Fruit fly (Drosophila melanogaster) whole organism, embryonic: ENCODE data around the gene osi.
A peak's percentile ranks its signal among the peaks of the same experiment; 100 is the strongest.

Experiments used
- Atf6 ChIP-seq: fragments of 200-800 bp; sonication (Bioruptor generic); IDR thresholded peaks from 2 replicates; pipeline ENCODE4 v1.3.6; 2022; ENCODE audit warnings: missing biosample characterization, missing genetic modification characterization
- CG10209 ChIP-seq: fragments of 200-800 bp; sonication (Bioruptor generic); optimal IDR thresholded peaks from 3 replicates; lab custom pipeline; 2017; ENCODE audit warnings: missing biosample characterization, mild to moderate bottlenecking, missing genetic modification characterization, missing genetic modification reagents
- CG10431 ChIP-seq: fragments of 200-800 bp; sonication (Bioruptor generic); optimal IDR thresholded peaks from 3 replicates; lab custom pipeline; 2018; ENCODE audit warnings: missing biosample characterization, mild to moderate bottlenecking, missing genetic modification characterization
- CG11504 ChIP-seq: fragments of 200-800 bp; sonication (Bioruptor generic); optimal IDR thresholded peaks from 3 replicates; lab custom pipeline; 2019; ENCODE audit warnings: missing biosample characterization, mild to moderate bottlenecking, missing genetic modification characterization, moderate library complexity
- CG12659 ChIP-seq: fragments of 200-800 bp; sonication (Bioruptor generic); optimal IDR thresholded peaks from 3 replicates; lab custom pipeline; 2017; ENCODE audit warnings: mild to moderate bottlenecking, missing biosample characterization, missing genetic modification reagents, missing genetic modification characterization
- CG12942 ChIP-seq: fragments of 200-800 bp; sonication (Bioruptor generic); optimal IDR thresholded peaks from 3 replicates; lab custom pipeline; 2016; ENCODE audit warnings: missing biosample characterization, missing genetic modification characterization
- CG13296 ChIP-seq: fragments of 200-800 bp; sonication (Bioruptor generic); optimal IDR thresholded peaks from 3 replicates; lab custom pipeline; 2018; ENCODE audit warnings: missing biosample characterization, mild to moderate bottlenecking, missing genetic modification characterization
- CG14050 ChIP-seq: fragments of 200-800 bp; sonication (Bioruptor generic); IDR thresholded peaks from 3 replicates; pipeline ENCODE4 v1.3.6; 2022; ENCODE audit warnings: missing biosample characterization, missing genetic modification characterization
- CG14667 ChIP-seq: fragments of 200-800 bp; sonication (Bioruptor generic); IDR thresholded peaks from 2 replicates; pipeline ENCODE4 v1.3.6; 2022; ENCODE audit warnings: missing biosample characterization, missing genetic modification characterization
- CG15011 ChIP-seq: fragments of 200-800 bp; sonication (Bioruptor generic); optimal IDR thresholded peaks from 3 replicates; lab custom pipeline; 2018; ENCODE audit warnings: missing biosample characterization, mild to moderate bottlenecking, missing genetic modification characterization
- CG15601 ChIP-seq: fragments of 200-800 bp; sonication (Bioruptor generic); optimal IDR thresholded peaks from 3 replicates; lab custom pipeline; 2019; ENCODE audit warnings: missing biosample characterization, mild to moderate bottlenecking, missing genetic modification characterization, moderate library complexity
- CG18262 ChIP-seq: fragments of 200-800 bp; optimal IDR thresholded peaks from 3 replicates; lab custom pipeline; 2019; ENCODE audit warnings: missing biosample characterization, mild to moderate bottlenecking, missing genetic modification characterization, moderate library complexity
- CG31441 ChIP-seq: fragments of 200-800 bp; sonication (Bioruptor generic); IDR thresholded peaks from 2 replicates; pipeline ENCODE4 v1.3.6; 2022; ENCODE audit warnings: missing biosample characterization, missing genetic modification characterization
- CG4854 ChIP-seq: fragments of 200-800 bp; sonication (Bioruptor generic); optimal IDR thresholded peaks from 2 replicates; lab custom pipeline; 2016; ENCODE audit warnings: missing biosample characterization, missing genetic modification characterization, inconsistent platforms
- CG6813 ChIP-seq: fragments of 200-800 bp; sonication (Bioruptor generic); optimal IDR thresholded peaks from 2 replicates; lab custom pipeline; 2017; ENCODE audit warnings: missing biosample characterization, missing genetic modification characterization, mild to moderate bottlenecking, moderate library complexity, missing genetic modification reagents
- CG7357 ChIP-seq: fragments of 200-800 bp; sonication (Bioruptor generic); IDR thresholded peaks from 3 replicates; pipeline ENCODE4 v1.3.6; 2022; ENCODE audit warnings: missing biosample characterization, missing genetic modification characterization
- CG7556 ChIP-seq: fragments of 200-800 bp; sonication (Bioruptor generic); optimal IDR thresholded peaks from 2 replicates; lab custom pipeline; 2017; ENCODE audit warnings: missing biosample characterization, mild to moderate bottlenecking, missing genetic modification characterization
- CG7963 ChIP-seq: fragments of 200-800 bp; sonication (Bioruptor generic); IDR thresholded peaks from 3 replicates; pipeline ENCODE4 v1.3.6; 2022; ENCODE audit warnings: missing biosample characterization, missing genetic modification characterization; ENCODE audit not compliant: partially characterized antibody
- CG8765 ChIP-seq: fragments of 200-800 bp; sonication (Bioruptor generic); IDR thresholded peaks from 2 replicates; pipeline ENCODE4 v1.3.6; 2022; ENCODE audit warnings: missing biosample characterization, missing genetic modification characterization
- CG9437 ChIP-seq: fragments of 200-800 bp; sonication (Bioruptor generic); optimal IDR thresholded peaks from 2 replicates; lab custom pipeline; 2018; ENCODE audit warnings: missing biosample characterization, mild to moderate bottlenecking, missing genetic modification characterization
- Dek ChIP-seq: fragments of 200-800 bp; sonication (Bioruptor generic); optimal IDR thresholded peaks from 3 replicates; lab custom pipeline; 2019; ENCODE audit warnings: missing biosample characterization, mild to moderate bottlenecking, missing genetic modification characterization, moderate library complexity
- Dfd ChIP-seq, 2 experiments: fragments of >200 bp; optimal IDR thresholded peaks; 2 replicates each; lab custom pipeline; 2017; ENCODE audit warnings: missing biosample characterization in 2 of 2, missing genetic modification characterization in 2 of 2
- Dip3 ChIP-seq: fragments of 200-800 bp; sonication (Bioruptor generic); optimal IDR thresholded peaks from 3 replicates; lab custom pipeline; 2016; ENCODE audit warnings: missing biosample characterization, missing genetic modification characterization
- Ets65A ChIP-seq: fragments of 200-800 bp; sonication (Bioruptor generic); peaks from one replicate; lab custom pipeline; 2016; ENCODE audit warnings: missing biosample characterization, missing genetic modification characterization
- Hey ChIP-seq: fragments of 200-800 bp; sonication (Bioruptor generic); optimal IDR thresholded peaks from 3 replicates; lab custom pipeline; 2018; ENCODE audit warnings: missing biosample characterization, mild to moderate bottlenecking, missing genetic modification characterization
- Hr3 ChIP-seq: fragments of 200-800 bp; sonication (Bioruptor generic); optimal IDR thresholded peaks from 3 replicates; lab custom pipeline; 2016; ENCODE audit warnings: missing biosample characterization, missing genetic modification characterization
- Hr78 ChIP-seq, 2 experiments: fragments of 200-800 bp in 1 of 2; fragments of >200 bp in 1 of 2; sonication (Bioruptor generic) in 1 of 2; optimal IDR thresholded peaks; 2 replicates each; lab custom pipeline; 2017 to 2019; ENCODE audit warnings: missing biosample characterization in 2 of 2, missing genetic modification characterization in 2 of 2, mild to moderate bottlenecking in 1 of 2, moderate library complexity in 1 of 2
- MBD-R2 ChIP-seq: fragments of 200-800 bp; sonication (Bioruptor generic); IDR thresholded peaks from 2 replicates; pipeline ENCODE4 v1.3.6; 2022; ENCODE audit warnings: missing biosample characterization, missing genetic modification characterization
- Med ChIP-seq: fragments of 200-800 bp; sonication (Bioruptor generic); peaks from one replicate; lab custom pipeline; 2016; ENCODE audit warnings: missing biosample characterization, missing genetic modification characterization, mild to moderate bottlenecking, inconsistent platforms, moderate library complexity
- NfI ChIP-seq: fragments of 200-800 bp; sonication (Bioruptor generic); optimal IDR thresholded peaks from 3 replicates; lab custom pipeline; 2018; ENCODE audit warnings: missing biosample characterization, mild to moderate bottlenecking, missing genetic modification characterization, moderate library complexity
- Optix ChIP-seq: fragments of 200-800 bp; sonication (Bioruptor generic); IDR thresholded peaks from 3 replicates; pipeline ENCODE4 v1.3.6; 2022; ENCODE audit warnings: missing biosample characterization, missing genetic modification characterization
- Ssrp ChIP-seq: fragments of 200-800 bp; sonication (Bioruptor generic); optimal IDR thresholded peaks from 2 replicates; lab custom pipeline; 2018; ENCODE audit warnings: missing biosample characterization, mild to moderate bottlenecking, missing genetic modification characterization, moderate library complexity
- TFAM ChIP-seq: fragments of 200-800 bp; sonication (Bioruptor generic); optimal IDR thresholded peaks from 2 replicates; lab custom pipeline; 2017; ENCODE audit warnings: missing biosample characterization, missing genetic modification characterization, inconsistent platforms
- Vsx1 ChIP-seq: fragments of 200-800 bp; sonication (Bioruptor generic); optimal IDR thresholded peaks from 2 replicates; lab custom pipeline; 2017; ENCODE audit warnings: missing biosample characterization, mild to moderate bottlenecking, missing genetic modification characterization, missing genetic modification reagents
- Xrp1 ChIP-seq: fragments of 200-800 bp; sonication (Bioruptor generic); IDR thresholded peaks from 2 replicates; pipeline ENCODE4 v1.3.6; 2022; ENCODE audit warnings: missing biosample characterization, missing genetic modification characterization
- ap ChIP-seq: fragments of 200-800 bp; sonication (Bioruptor generic); IDR thresholded peaks from 2 replicates; pipeline ENCODE4 v1.3.6; 2022; ENCODE audit warnings: missing biosample characterization, missing genetic modification characterization
- bab2 ChIP-seq: fragments of 200-800 bp; sonication (Bioruptor generic); optimal IDR thresholded peaks from 2 replicates; lab custom pipeline; 2016; ENCODE audit warnings: missing biosample characterization, missing genetic modification characterization
- cad ChIP-seq: fragments of >200 bp; optimal IDR thresholded peaks from 2 replicates; lab custom pipeline; 2017; ENCODE audit warnings: missing biosample characterization, missing genetic modification characterization
- chn ChIP-seq: fragments of 200-800 bp; sonication (Bioruptor generic); optimal IDR thresholded peaks from 2 replicates; lab custom pipeline; 2016; ENCODE audit warnings: missing biosample characterization, missing genetic modification characterization
- dm ChIP-seq: fragments of 200-800 bp; sonication (Bioruptor generic); optimal IDR thresholded peaks from 3 replicates; lab custom pipeline; 2016; ENCODE audit warnings: missing biosample characterization, missing genetic modification characterization
- dpn ChIP-seq, 2 experiments: fragments of 200-800 bp; sonication (Bioruptor generic); optimal IDR thresholded peaks; 3 replicates each; lab custom pipeline; 2016; ENCODE audit warnings: missing biosample characterization in 2 of 2, missing genetic modification characterization in 2 of 2
- ewg ChIP-seq: fragments of 200-800 bp; sonication (Bioruptor generic); optimal IDR thresholded peaks from 3 replicates; lab custom pipeline; 2017; ENCODE audit warnings: mild to moderate bottlenecking, missing biosample characterization, missing genetic modification reagents, missing genetic modification characterization
- gsb-n ChIP-seq: fragments of 200-800 bp; sonication (Bioruptor generic); optimal IDR thresholded peaks from 3 replicates; lab custom pipeline; 2018; ENCODE audit warnings: missing biosample characterization, mild to moderate bottlenecking, missing genetic modification characterization
- hkb ChIP-seq, 2 experiments: fragments of 200-800 bp in 1 of 2; fragments of >200 bp in 1 of 2; sonication (Bioruptor generic) in 1 of 2; IDR thresholded peaks in 1 of 2; optimal IDR thresholded peaks in 1 of 2; 2 replicates each; pipeline versions ENCODE4 v1.3.6 to Lab custom; 2017 to 2022; ENCODE audit warnings: missing biosample characterization in 1 of 2, missing genetic modification characterization in 1 of 2
- lab ChIP-seq: fragments of 200-800 bp; sonication (Bioruptor generic); optimal IDR thresholded peaks from 3 replicates; lab custom pipeline; 2017; ENCODE audit warnings: missing biosample characterization, missing genetic modification characterization, mild to moderate bottlenecking, moderate library complexity, missing genetic modification reagents
- lmd ChIP-seq: fragments of 200-800 bp; sonication (Bioruptor generic); IDR thresholded peaks from 2 replicates; pipeline ENCODE4 v1.3.6; 2022; ENCODE audit warnings: missing biosample characterization, missing genetic modification characterization
- phol ChIP-seq: fragments of 200-800 bp; sonication (Bioruptor generic); optimal IDR thresholded peaks from 3 replicates; lab custom pipeline; 2018; ENCODE audit warnings: missing biosample characterization, mild to moderate bottlenecking, missing genetic modification characterization, moderate library complexity
- sc ChIP-seq, 3 experiments: fragments of >200 bp in 2 of 3; fragments of 200-800 bp in 1 of 3; sonication (Bioruptor generic) in 1 of 3; optimal IDR thresholded peaks; 2 replicates in 2 of 3; 3 replicates in 1 of 3; lab custom pipeline; 2017; ENCODE audit warnings: mild to moderate bottlenecking in 1 of 3, missing biosample characterization in 1 of 3, missing genetic modification characterization in 1 of 3, missing genetic modification reagents in 1 of 3
- unpg ChIP-seq: fragments of 200-800 bp; sonication (Bioruptor generic); optimal IDR thresholded peaks from 3 replicates; lab custom pipeline; 2018; ENCODE audit warnings: missing biosample characterization, mild to moderate bottlenecking, missing genetic modification characterization, moderate library complexity

osi gene

dm6 chr2L:16868897-16869324, 18.9 kb downstream of the osi start (continued):
- no peak for TF ChIP-seq hkb (optimal IDR thresholded peaks at IDR 0.05; lab: Kevin White, UChicago)
- peak; percentile 53; the same call in 1 of the 2 replicates for TF ChIP-seq hkb (GFP tag; IDR thresholded peaks at IDR 0.05; lab: Robert Waterston, UW)
- peak; percentile 27 for TF ChIP-seq CG10209 (GFP tag; lab: Kevin White, UChicago)
- peak; percentile 57 for TF ChIP-seq CG12659 (GFP tag; lab: Kevin White, UChicago)
- peak; percentile 57 for TF ChIP-seq phol
- TF ChIP-seq Dfd (GFP tag; optimal IDR thresholded peaks at IDR 0.05; lab: Kevin White, UChicago), result no peak
- TF ChIP-seq CG14050 (GFP tag; lab: Robert Waterston, UW), result peak; percentile 45; the same call in 1 of the 3 replicates
- TF ChIP-seq CG8765 (GFP tag; lab: Robert Waterston, UW), result no peak
- peak; percentile 61; the same call in 1 of the 2 replicates for TF ChIP-seq Atf6 (GFP tag; lab: Robert Waterston, UW)
- peak; percentile 66 for TF ChIP-seq Med (GFP tag; lab: Kevin White, UChicago)
- TF ChIP-seq Hr3 (GFP tag; lab: Kevin White, UChicago), result peak; percentile 23
- TF ChIP-seq CG13296 (GFP tag; lab: Kevin White, UChicago), result peak; percentile 44
- TF ChIP-seq ap (GFP tag; lab: Robert Waterston, UW), result 0 out of 2 replicates have a peak, but pooled peaks have one; percentile 13
- TF ChIP-seq CG7357 (GFP tag; lab: Robert Waterston, UW), result peak; percentile 52; the same call in 1 of the 3 replicates
- TF ChIP-seq ewg (GFP tag; lab: Kevin White, UChicago), result peak; percentile 8
- peak; percentile 34 for TF ChIP-seq CG15601 (tag; lab: Kevin White, UChicago)
- no peak for TF ChIP-seq bab2 (GFP tag; lab: Kevin White, UChicago)
- no peak for TF ChIP-seq CG7963 (GFP tag; lab: Robert Waterston, UW)
- TF ChIP-seq CG14667 (GFP tag; lab: Robert Waterston, UW), result peak; percentile 29; the same call in 1 of the 2 replicates
- peak; percentile 12 for TF ChIP-seq NfI (GFP tag; lab: Kevin White, UChicago)
- no peak for TF ChIP-seq chn (GFP tag; lab: Kevin White, UChicago)
- peak; percentile 9 for TF ChIP-seq gsb-n
- peak; percentile 80 for TF ChIP-seq Ets65A
- TF ChIP-seq Dek (tag; lab: Kevin White, UChicago), result peak; percentile 27
- peak; percentile 49 for TF ChIP-seq lab (GFP tag; lab: Kevin White, UChicago)
- no peak for TF ChIP-seq Hey (tag; lab: Kevin White, UChicago)
- peak; percentile 61 for TF ChIP-seq CG18262
- TF ChIP-seq dm (GFP tag; lab: Kevin White, UChicago), result no peak
- no peak for TF ChIP-seq TFAM
- peak; percentile 74 for TF ChIP-seq CG7556 (GFP tag; lab: Kevin White, UChicago)
- no peak for TF ChIP-seq CG10431 (GFP tag; lab: Kevin White, UChicago)
- TF ChIP-seq CG6813 (GFP tag; lab: Kevin White, UChicago), result no peak
- peak; percentile 44 for TF ChIP-seq CG9437 (GFP tag; lab: Kevin White, UChicago)
- no peak for TF ChIP-seq sc (optimal IDR thresholded peaks at IDR 0.05; lab: Kevin White, UChicago)
- TF ChIP-seq sc (GFP tag; optimal IDR thresholded peaks at IDR 0.05; lab: Kevin White, UChicago), result peak; percentile 20
- TF ChIP-seq Dip3 (GFP tag; lab: Kevin White, UChicago), result no peak
- TF ChIP-seq dpn (GFP tag; optimal IDR thresholded peaks at IDR 0.05; lab: Kevin White, UChicago), result peak in 1 of 2 experiments; percentile 23
- TF ChIP-seq cad (GFP tag; lab: Kevin White, UChicago), result no peak
- TF ChIP-seq MBD-R2 (GFP tag; lab: Robert Waterston, UW), result no peak
- no peak for TF ChIP-seq CG4854 (GFP tag; lab: Kevin White, UChicago)
- peak; percentile 67 for TF ChIP-seq CG31441 (GFP tag; lab: Robert Waterston, UW)
- TF ChIP-seq unpg, result peak; percentile 60
- TF ChIP-seq Xrp1 (GFP tag; lab: Robert Waterston, UW), result peak; percentile 41; the same call in 1 of the 2 replicates
- TF ChIP-seq Vsx1 (GFP tag; lab: Kevin White, UChicago), result peak; percentile 29
- no peak for TF ChIP-seq Optix (GFP tag; lab: Robert Waterston, UW)
- peak; percentile 62 for TF ChIP-seq Ssrp
- no peak for TF ChIP-seq CG12942 (GFP tag; lab: Kevin White, UChicago)
- peak; percentile 74 for TF ChIP-seq CG11504
- peak in 1 of 2 experiments; percentile 96 for TF ChIP-seq Hr78 (GFP tag; optimal IDR thresholded peaks at IDR 0.05; lab: Kevin White, UChicago)
- peak; percentile 73 for TF ChIP-seq lmd (GFP tag; lab: Robert Waterston, UW)
- no peak for TF ChIP-seq CG15011
